Fruit fly (Drosophila melanogaster) whole organism, embryonic: ENCODE data around the gene mus301.

ENCODE experiments used
- B-H2 ChIP-seq: fragments of 200-800 bp; sonication (Bioruptor generic); optimal IDR thresholded peaks from 2 replicates; lab custom pipeline; 2018; ENCODE audit warnings: missing biosample characterization, mild to moderate bottlenecking, missing genetic modification characterization
- Bgb ChIP-seq: fragments of 200-800 bp; sonication (Bioruptor generic); IDR thresholded peaks from 2 replicates; pipeline ENCODE4 v1.3.6; 2022; ENCODE audit warnings: missing biosample characterization, missing genetic modification characterization; ENCODE audit not compliant: partially characterized antibody
- CG11093 ChIP-seq: fragments of 200-800 bp; sonication (Bioruptor generic); IDR thresholded peaks from 3 replicates; pipeline ENCODE4 v1.3.6; 2022; ENCODE audit warnings: missing biosample characterization, missing genetic modification characterization
- CG11456 ChIP-seq: fragments of 200-800 bp; sonication (Bioruptor generic); IDR thresholded peaks from 3 replicates; pipeline ENCODE4 v1.3.6; 2022; ENCODE audit warnings: missing biosample characterization, missing genetic modification characterization
- CG11723 ChIP-seq: fragments of 200-800 bp; sonication (Bioruptor generic); optimal IDR thresholded peaks from 2 replicates; lab custom pipeline; 2017; ENCODE audit warnings: missing biosample characterization, mild to moderate bottlenecking, missing genetic modification characterization
- CG12391 ChIP-seq: fragments of 200-800 bp; sonication (Bioruptor generic); optimal IDR thresholded peaks from 3 replicates; lab custom pipeline; 2018; ENCODE audit warnings: missing biosample characterization, mild to moderate bottlenecking, missing genetic modification characterization, moderate library complexity
- CG14441 ChIP-seq: fragments of 200-800 bp; sonication (Bioruptor generic); IDR thresholded peaks from 2 replicates; pipeline ENCODE4 v1.3.6; 2022; ENCODE audit warnings: missing biosample characterization, missing genetic modification characterization
- CG1529 ChIP-seq: fragments of 200-800 bp; sonication (Bioruptor generic); optimal IDR thresholded peaks from 3 replicates; lab custom pipeline; 2018; ENCODE audit warnings: missing biosample characterization, missing genetic modification characterization
- CG1832 ChIP-seq: fragments of 200-800 bp; sonication (Bioruptor generic); optimal IDR thresholded peaks from 2 replicates; lab custom pipeline; 2017; ENCODE audit warnings: missing biosample characterization, mild to moderate bottlenecking, missing genetic modification characterization, inconsistent platforms
- CG2875 ChIP-seq: fragments of 200-800 bp; sonication (Bioruptor generic); optimal IDR thresholded peaks from 2 replicates; lab custom pipeline; 2017; ENCODE audit warnings: missing biosample characterization, mild to moderate bottlenecking, missing genetic modification characterization, missing genetic modification reagents
- CG31441 ChIP-seq: fragments of 200-800 bp; sonication (Bioruptor generic); IDR thresholded peaks from 2 replicates; pipeline ENCODE4 v1.3.6; 2022; ENCODE audit warnings: missing biosample characterization, missing genetic modification characterization
- CG3847 ChIP-seq: fragments of 200-800 bp; sonication (Bioruptor generic); IDR thresholded peaks from 2 replicates; pipeline ENCODE4 v1.3.6; 2022; ENCODE audit warnings: missing biosample characterization, missing genetic modification characterization
- CG5953 ChIP-seq: fragments of 200-800 bp; sonication (Bioruptor generic); IDR thresholded peaks from 2 replicates; pipeline ENCODE4 v1.3.6; 2022; ENCODE audit warnings: missing biosample characterization, missing genetic modification characterization
- CG7271 ChIP-seq: fragments of 200-800 bp; sonication (Bioruptor generic); optimal IDR thresholded peaks from 2 replicates; lab custom pipeline; 2018; ENCODE audit warnings: missing biosample characterization, mild to moderate bottlenecking, missing genetic modification characterization, moderate library complexity
- CG8290 ChIP-seq, 3 experiments: fragments of 200-800 bp; sonication (Bioruptor generic); optimal IDR thresholded peaks; 2 replicates each; lab custom pipeline; 2016 to 2019; ENCODE audit warnings: missing biosample characterization in 3 of 3, missing genetic modification characterization in 3 of 3, mild to moderate bottlenecking in 2 of 3, moderate library complexity in 1 of 3
- CG8478 ChIP-seq: fragments of >200 bp; optimal IDR thresholded peaks from 2 replicates; lab custom pipeline; 2018
- CkIIα-i1 ChIP-seq: fragments of 200-800 bp; sonication (Bioruptor generic); IDR thresholded peaks from 2 replicates; pipeline ENCODE4 v1.3.6; 2022; ENCODE audit warnings: missing biosample characterization, missing genetic modification characterization
- Dip2 ChIP-seq: fragments of 200-800 bp; sonication (Bioruptor generic); IDR thresholded peaks from 2 replicates; pipeline ENCODE4 v1.3.6; 2022; ENCODE audit warnings: missing biosample characterization, missing genetic modification characterization
- GATAe ChIP-seq: fragments of 200-800 bp; sonication (Bioruptor generic); conservative IDR thresholded peaks from 2 replicates; pipeline ENCODE4 v1.3.6; 2022; ENCODE audit warnings: missing biosample characterization, missing genetic modification characterization
- NfI ChIP-seq: fragments of 200-800 bp; sonication (Bioruptor generic); optimal IDR thresholded peaks from 3 replicates; lab custom pipeline; 2018; ENCODE audit warnings: missing biosample characterization, mild to moderate bottlenecking, missing genetic modification characterization, moderate library complexity
- Trl ChIP-seq, 3 experiments: fragments of >200 bp in 2 of 3; fragments of 200-800 bp in 1 of 3; sonication (Bioruptor generic) in 1 of 3; optimal IDR thresholded peaks; 2 replicates in 1 of 3; 3 replicates in 2 of 3; lab custom pipeline; 2016 to 2017; ENCODE audit warnings: missing biosample characterization in 1 of 3, missing genetic modification characterization in 1 of 3
- Xbp1 ChIP-seq: fragments of 200-800 bp; sonication (Bioruptor generic); optimal IDR thresholded peaks from 3 replicates; lab custom pipeline; 2016; ENCODE audit warnings: missing biosample characterization, mild to moderate bottlenecking, missing genetic modification characterization
- al ChIP-seq: fragments of 200-800 bp; sonication (Bioruptor generic); IDR thresholded peaks from 2 replicates; pipeline ENCODE4 v1.3.6; 2022; ENCODE audit warnings: missing biosample characterization, missing genetic modification characterization
- az2 ChIP-seq: fragments of 200-800 bp; sonication (Bioruptor generic); optimal IDR thresholded peaks from 3 replicates; lab custom pipeline; 2016; ENCODE audit warnings: missing biosample characterization, missing genetic modification characterization
- chinmo ChIP-seq: fragments of 200-800 bp; sonication (Bioruptor generic); IDR thresholded peaks from 4 replicates; pipeline ENCODE4 v1.3.6; 2022; ENCODE audit warnings: missing biosample characterization, missing genetic modification characterization; ENCODE audit not compliant: partially characterized antibody
- ci ChIP-seq: fragments of 200-800 bp; sonication (Bioruptor generic); IDR thresholded peaks from 3 replicates; pipeline ENCODE4 v1.3.6; 2022; ENCODE audit warnings: missing biosample characterization, missing genetic modification characterization
- crp ChIP-seq, 2 experiments: fragments of 200-800 bp; sonication (Bioruptor generic); optimal IDR thresholded peaks; 2 replicates in 1 of 2; 3 replicates in 1 of 2; lab custom pipeline; 2017; ENCODE audit warnings: missing biosample characterization in 2 of 2, missing genetic modification characterization in 2 of 2, mild to moderate bottlenecking in 1 of 2, moderate library complexity in 1 of 2
- gfzf ChIP-seq: fragments of 200-800 bp; sonication (Bioruptor generic); optimal IDR thresholded peaks from 2 replicates; lab custom pipeline; 2016; ENCODE audit warnings: missing biosample characterization, mild to moderate bottlenecking, missing genetic modification characterization, moderate library complexity
- gro ChIP-seq: fragments of 200-800 bp; sonication (Bioruptor generic); optimal IDR thresholded peaks from 2 replicates; lab custom pipeline; 2016; ENCODE audit warnings: missing biosample characterization, missing genetic modification characterization
- gt ChIP-seq: fragments of 200-800 bp; sonication (Bioruptor generic); IDR thresholded peaks from 2 replicates; pipeline ENCODE4 v1.3.6; 2022; ENCODE audit warnings: missing biosample characterization, missing genetic modification characterization
- ham ChIP-seq: fragments of 200-800 bp; sonication (Bioruptor generic); IDR thresholded peaks from 2 replicates; pipeline ENCODE4 v1.3.6; 2022; ENCODE audit warnings: missing biosample characterization, missing genetic modification characterization
- kah ChIP-seq: fragments of 200-800 bp; sonication (Bioruptor generic); optimal IDR thresholded peaks from 2 replicates; lab custom pipeline; 2018; ENCODE audit warnings: missing biosample characterization, mild to moderate bottlenecking, missing genetic modification characterization
- lbe ChIP-seq: fragments of 200-800 bp; sonication (Bioruptor generic); optimal IDR thresholded peaks from 2 replicates; lab custom pipeline; 2016; ENCODE audit warnings: missing biosample characterization, mild to moderate bottlenecking, missing genetic modification characterization
- lola ChIP-seq, 3 experiments: fragments of >200 bp in 2 of 3; fragments of 200-800 bp in 1 of 3; sonication (Bioruptor generic) in 1 of 3; optimal IDR thresholded peaks; 2 replicates each; lab custom pipeline; 2017 to 2019; ENCODE audit warnings: missing biosample characterization in 3 of 3, missing genetic modification characterization in 3 of 3, mild to moderate bottlenecking in 1 of 3, moderate library complexity in 1 of 3
- mam ChIP-seq: fragments of 200-800 bp; sonication (Bioruptor generic); optimal IDR thresholded peaks from 3 replicates; lab custom pipeline; 2016; ENCODE audit warnings: missing biosample characterization, missing genetic modification characterization
- p53 ChIP-seq: fragments of 200-800 bp; sonication (Bioruptor generic); optimal IDR thresholded peaks from 2 replicates; lab custom pipeline; 2016; ENCODE audit warnings: missing biosample characterization, missing genetic modification characterization
- pan ChIP-seq, 4 experiments: fragments of >200 bp in 3 of 4; fragments of 200-800 bp in 1 of 4; sonication (Bioruptor generic) in 1 of 4; optimal IDR thresholded peaks in 3 of 4; IDR thresholded peaks in 1 of 4; 2 replicates each; pipeline versions ENCODE4 v1.3.6 to Lab custom; 2017 to 2022; ENCODE audit warnings: missing biosample characterization in 2 of 4, missing genetic modification characterization in 2 of 4, mixed read lengths in 1 of 4
- pros ChIP-seq: fragments of 200-800 bp; sonication (Bioruptor generic); optimal IDR thresholded peaks from 3 replicates; lab custom pipeline; 2019; ENCODE audit warnings: missing biosample characterization, mild to moderate bottlenecking, missing genetic modification characterization, moderate library complexity
- pum ChIP-seq: fragments of 200-800 bp; sonication (Bioruptor generic); optimal IDR thresholded peaks from 2 replicates; lab custom pipeline; 2016; ENCODE audit warnings: missing biosample characterization, missing genetic modification characterization

The mus301 gene

DNA sequence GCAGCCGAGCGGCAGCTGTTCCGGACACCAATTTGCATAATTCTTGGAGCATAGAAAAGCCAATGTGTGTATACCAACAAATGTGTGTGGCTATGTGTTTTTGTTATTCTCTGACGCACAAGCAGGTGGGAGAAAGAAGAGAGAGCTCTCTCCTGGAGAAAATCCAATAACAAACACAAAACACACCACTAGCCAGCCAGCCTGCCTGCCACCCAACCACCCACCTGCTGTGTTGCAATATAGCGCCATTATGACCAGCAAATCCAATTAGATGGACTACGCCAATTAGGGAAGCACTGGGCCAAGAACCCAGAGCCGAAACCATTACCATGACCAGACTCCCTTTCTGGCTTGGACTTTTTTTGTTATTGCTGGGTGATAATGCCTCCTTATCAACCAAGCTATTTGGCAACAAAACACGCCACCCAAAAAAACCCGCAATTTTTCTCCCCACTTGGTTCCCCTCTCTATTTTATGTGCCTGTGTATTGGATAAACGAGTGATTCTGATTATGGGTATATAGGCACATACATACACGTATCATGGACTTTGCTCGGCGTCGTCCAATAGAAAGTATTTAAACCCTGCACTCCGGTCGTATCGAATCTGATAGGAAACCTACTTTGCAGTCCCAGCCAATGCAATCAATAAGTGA, 9.1 kb upstream of the mus301 start (continued):
- TF ChIP-seq NfI (GFP tag; lab: Kevin White, UChicago) (no peak), CG1529 (no peak), Bgb (GFP tag; lab: Robert Waterston, UW) (no peak), B-H2 (GFP tag; lab: Kevin White, UChicago) (peak; percentile 5), p53 (GFP tag; lab: Kevin White, UChicago) (no peak), crp (GFP tag; optimal IDR thresholded peaks at IDR 0.05; lab: Kevin White, UChicago) (no peak), CkIIα-i1 (GFP tag; lab: Robert Waterston, UW) (no peak), CG12391 (tag; lab: Kevin White, UChicago) (no peak), CG11093 (GFP tag; lab: Robert Waterston, UW) (no peak), CG31441 (GFP tag; lab: Robert Waterston, UW) (no peak), CG11723 (GFP tag; lab: Kevin White, UChicago) (no peak), ci (no peak), Trl (optimal IDR thresholded peaks at IDR 0.05; lab: Kevin White, UChicago) (peak; percentile 44 to 54), Trl (GFP tag; optimal IDR thresholded peaks at IDR 0.05; lab: Kevin White, UChicago) (no peak), gfzf (GFP tag; lab: Kevin White, UChicago) (no peak), lola (GFP tag; optimal IDR thresholded peaks at IDR 0.05; lab: Kevin White, UChicago) (no peak), CG7271 (tag; lab: Kevin White, UChicago) (no peak), Dip2 (GFP tag; lab: Robert Waterston, UW) (no peak), kah (GFP tag; lab: Kevin White, UChicago) (peak; percentile 81), CG8290 (GFP tag; optimal IDR thresholded peaks at IDR 0.05; lab: Kevin White, UChicago) (no peak), CG8290 (tag; optimal IDR thresholded peaks at IDR 0.05; lab: Kevin White, UChicago) (no peak), CG5953 (GFP tag; lab: Robert Waterston, UW) (no peak), CG1832 (GFP tag; lab: Kevin White, UChicago) (no peak), CG11456 (GFP tag; lab: Robert Waterston, UW) (no peak), az2 (GFP tag; lab: Kevin White, UChicago) (no peak), ham (GFP tag; lab: Robert Waterston, UW) (no peak), Xbp1 (GFP tag; lab: Kevin White, UChicago) (no peak), pan (optimal IDR thresholded peaks at IDR 0.05; lab: Kevin White, UChicago) (no peak), pan (GFP tag; optimal IDR thresholded peaks at IDR 0.05 in 1 of 2, IDR thresholded peaks at IDR 0.05 in 1 of 2) (peak in 1 of 2 experiments; percentile 20), GATAe (GFP tag; lab: Robert Waterston, UW) (no peak), gro (no peak), CG8478 (lab: Kevin White, UChicago) (no peak), pros (GFP tag; lab: Kevin White, UChicago) (no peak), al (GFP tag; lab: Robert Waterston, UW) (no peak), gt (GFP tag; lab: Robert Waterston, UW) (no peak), lbe (GFP tag; lab: Kevin White, UChicago) (no peak), CG14441 (GFP tag; lab: Robert Waterston, UW) (no peak), CG2875 (GFP tag; lab: Kevin White, UChicago) (no peak), mam (GFP tag; lab: Kevin White, UChicago) (no peak), pum (GFP tag; lab: Kevin White, UChicago) (no peak), CG3847 (GFP tag; lab: Robert Waterston, UW) (no peak), chinmo (GFP tag; lab: Robert Waterston, UW) (0 out of 4 replicates have a peak, but pooled peaks have one; percentile 50)
